Worm (Caenorhabditis elegans) whole organism, late embryonic: ENCODE data around the gene C27A7.9.

ENCODE experiments used
- nfya-1 ChIP-seq: sonication (generic microtip); optimal IDR thresholded peaks from 2 replicates; lab custom pipeline; 2017; ENCODE audit warnings: missing genetic modification characterization, mild to moderate bottlenecking, missing compliant biosample characterization, antibody characterized with exemption, moderate library complexity
- sox-2 ChIP-seq: fragments of 200-800 bp; sonication (Bioruptor generic); IDR thresholded peaks from 2 replicates; pipeline ENCODE4 v1.3.6; 2022; ENCODE audit warnings: missing genetic modification reagents, missing genetic modification characterization, missing compliant biosample characterization

ce11 chrV:12170114-12170513 is 15.7 kb upstream of the C27A7.9 start, which contains the start of gene ZK863.1:
- no peak for TF ChIP-seq nfya-1
- no peak for TF ChIP-seq sox-2 (GFP tag; lab: Robert Waterston, UW)
